Worm (Caenorhabditis elegans) whole organism, young adult: Measurements from ENCODE around the gene F48E8.3.
A peak's percentile ranks its signal among the peaks of the same experiment; 100 is the strongest.

ENCODE experiments used
- B0261.1 ChIP-seq: sonication (generic microtip); optimal IDR thresholded peaks from 2 replicates; lab custom pipeline; 2016; ENCODE audit warnings: mild to moderate bottlenecking, missing genetic modification characterization, moderate library complexity, missing compliant biosample characterization
- B0336.3 ChIP-seq: fragments of 200-800 bp; sonication (Bioruptor generic); IDR thresholded peaks from 2 replicates; pipeline ENCODE4 v1.3.6; 2022; ENCODE audit warnings: missing genetic modification characterization, missing compliant biosample characterization
- F10E7.11 ChIP-seq: sonication (generic microtip); optimal IDR thresholded peaks from 2 replicates; lab custom pipeline; 2017; ENCODE audit warnings: mild to moderate bottlenecking, missing genetic modification characterization, moderate library complexity, missing compliant biosample characterization
- F37B4.10 ChIP-seq: fragments of 200-800 bp; sonication (Bioruptor generic); IDR thresholded peaks from 2 replicates; pipeline ENCODE4 v1.3.6; 2022; ENCODE audit warnings: missing genetic modification characterization, missing compliant biosample characterization
- F39B2.1 ChIP-seq: fragments of 200-800 bp; sonication (Bioruptor generic); IDR thresholded peaks from 2 replicates; pipeline ENCODE4 v1.3.6; 2022; ENCODE audit warnings: missing genetic modification reagents, missing genetic modification characterization, missing compliant biosample characterization
- F52B5.7 ChIP-seq: sonication (generic microtip); optimal IDR thresholded peaks from 2 replicates; lab custom pipeline; 2016; ENCODE audit warnings: mild to moderate bottlenecking, missing genetic modification characterization, missing compliant biosample characterization
- F57C9.4 ChIP-seq: sonication (generic microtip); optimal IDR thresholded peaks from 2 replicates; lab custom pipeline; 2017; ENCODE audit warnings: mild to moderate bottlenecking, missing genetic modification characterization, missing compliant biosample characterization
- T26A5.8 ChIP-seq: sonication (generic microtip); optimal IDR thresholded peaks from 2 replicates; lab custom pipeline; 2016; ENCODE audit warnings: missing genetic modification characterization, missing compliant biosample characterization
- Y67H2A.10 ChIP-seq: fragments of 200-800 bp; sonication (Bioruptor generic); conservative IDR thresholded peaks from 2 replicates; pipeline ENCODE4 v1.3.6; 2022; ENCODE audit warnings: missing genetic modification reagents, missing genetic modification characterization, missing compliant biosample characterization
- ZK185.1 ChIP-seq: sonication (generic microtip); optimal IDR thresholded peaks from 2 replicates; lab custom pipeline; 2016; ENCODE audit warnings: mild to moderate bottlenecking, missing genetic modification characterization, missing compliant biosample characterization; ENCODE audit not compliant: poor library complexity, severe bottlenecking
- aptf-2 ChIP-seq: fragments of 200-800 bp; sonication (Bioruptor generic); conservative IDR thresholded peaks from 2 replicates; pipeline ENCODE4 v1.3.6; 2022; ENCODE audit warnings: missing genetic modification reagents, missing genetic modification characterization, missing compliant biosample characterization
- atf-7 ChIP-seq: sonication (generic microtip); optimal IDR thresholded peaks from 2 replicates; lab custom pipeline; 2017; ENCODE audit warnings: mild to moderate bottlenecking, missing genetic modification characterization, missing compliant biosample characterization
- bed-1 ChIP-seq: fragments of 200-800 bp; sonication (Bioruptor generic); IDR thresholded peaks from 2 replicates; pipeline ENCODE4 v1.3.6; 2022; ENCODE audit warnings: missing genetic modification reagents, missing genetic modification characterization, missing compliant biosample characterization
- ccch-3 ChIP-seq: fragments of 200-800 bp; sonication (Bioruptor generic); optimal IDR thresholded peaks from 2 replicates; lab custom pipeline; 2018; ENCODE audit warnings: mild to moderate bottlenecking, missing genetic modification characterization, missing compliant biosample characterization
- cebp-1 ChIP-seq, 2 experiments: fragments of 200-800 bp in 1 of 2; sonication (Bioruptor generic) in 1 of 2; sonication (generic microtip) in 1 of 2; IDR thresholded peaks in 1 of 2; optimal IDR thresholded peaks in 1 of 2; 2 replicates each; pipeline versions ENCODE4 v1.3.6 to Lab custom; 2017 to 2022; ENCODE audit warnings: missing compliant biosample characterization in 2 of 2, missing genetic modification characterization in 2 of 2, mild to moderate bottlenecking in 1 of 2, missing genetic modification reagents in 1 of 2, moderate library complexity in 1 of 2
- ceh-100 ChIP-seq: fragments of 200-800 bp; sonication (Bioruptor generic); IDR thresholded peaks from 2 replicates; pipeline ENCODE4 v1.3.6; 2022; ENCODE audit warnings: missing genetic modification reagents, missing genetic modification characterization, missing compliant biosample characterization
- ceh-79 ChIP-seq: sonication (generic microtip); optimal IDR thresholded peaks from 2 replicates; lab custom pipeline; 2017; ENCODE audit warnings: mild to moderate bottlenecking, missing genetic modification characterization, missing compliant biosample characterization
- dpl-1 ChIP-seq: fragments of 150-350 bp; optimal IDR thresholded peaks from 2 replicates; lab custom pipeline; 2014; ENCODE audit warnings: missing biosample characterization, missing genetic modification reagents, missing genetic modification characterization
- efl-1 ChIP-seq: fragments of 150-350 bp; optimal IDR thresholded peaks from 2 replicates; lab custom pipeline; 2014; ENCODE audit warnings: missing biosample characterization, missing genetic modification reagents, missing genetic modification characterization
- egl-18 ChIP-seq: fragments of 200-800 bp; sonication (Bioruptor generic); IDR thresholded peaks from 2 replicates; pipeline ENCODE4 v1.3.6; 2022; ENCODE audit warnings: missing genetic modification reagents, missing genetic modification characterization, missing compliant biosample characterization
- egrh-3 ChIP-seq: fragments of 200-800 bp; sonication (Bioruptor generic); IDR thresholded peaks from 2 replicates; pipeline ENCODE4 v1.3.6; 2022; ENCODE audit warnings: missing genetic modification reagents, missing genetic modification characterization, missing compliant biosample characterization
- ekl-4 ChIP-seq: fragments of 200-800 bp; sonication (Bioruptor generic); IDR thresholded peaks from 2 replicates; pipeline ENCODE4 v1.3.6; 2022; ENCODE audit warnings: missing genetic modification reagents, missing genetic modification characterization, missing compliant biosample characterization
- fkh-3 ChIP-seq: sonication (generic microtip); optimal IDR thresholded peaks from 2 replicates; lab custom pipeline; 2016; ENCODE audit warnings: mild to moderate bottlenecking, missing genetic modification characterization, missing compliant biosample characterization
- hlh-26 ChIP-seq: fragments of 200-800 bp; sonication (Bioruptor generic); conservative IDR thresholded peaks from 2 replicates; pipeline ENCODE4 v1.3.6; 2022; ENCODE audit warnings: missing genetic modification reagents, missing genetic modification characterization, missing compliant biosample characterization
- hmg-1.2 ChIP-seq: fragments of 200-800 bp; sonication (Bioruptor generic); IDR thresholded peaks from 2 replicates; pipeline ENCODE4 v1.3.6; 2022; ENCODE audit warnings: missing genetic modification reagents, missing genetic modification characterization, missing compliant biosample characterization
- let-607 ChIP-seq, 2 experiments: fragments of 200-800 bp in 1 of 2; sonication (Bioruptor generic) in 1 of 2; sonication (generic microtip) in 1 of 2; optimal IDR thresholded peaks; 2 replicates each; lab custom pipeline; 2016 to 2018; ENCODE audit warnings: mild to moderate bottlenecking in 2 of 2, missing compliant biosample characterization in 2 of 2, missing genetic modification characterization in 2 of 2, moderate library complexity in 2 of 2, missing genotype in 1 of 2
- lin-26 ChIP-seq: fragments of 200-800 bp; sonication (Bioruptor generic); IDR thresholded peaks from 2 replicates; pipeline ENCODE4 v1.3.6; 2022; ENCODE audit warnings: missing genetic modification reagents, missing genetic modification characterization, missing compliant biosample characterization
- lsl-1 ChIP-seq: fragments of 200-800 bp; sonication (Bioruptor generic); optimal IDR thresholded peaks from 2 replicates; lab custom pipeline; 2018; ENCODE audit warnings: mild to moderate bottlenecking, missing genetic modification characterization, moderate library complexity, missing compliant biosample characterization
- madf-3 ChIP-seq: fragments of 200-800 bp; sonication (Bioruptor generic); IDR thresholded peaks from 2 replicates; pipeline ENCODE4 v1.3.6; 2022; ENCODE audit warnings: missing genetic modification reagents, missing genetic modification characterization, missing compliant biosample characterization
- madf-6 ChIP-seq: fragments of 200-800 bp; sonication (Bioruptor generic); IDR thresholded peaks from 2 replicates; pipeline ENCODE4 v1.3.6; 2022; ENCODE audit warnings: missing genetic modification reagents, missing genetic modification characterization, missing compliant biosample characterization
- mcd-1 ChIP-seq: fragments of 200-800 bp; sonication (Bioruptor generic); IDR thresholded peaks from 2 replicates; pipeline ENCODE4 v1.3.6; 2022; ENCODE audit warnings: missing genetic modification reagents, missing genetic modification characterization, missing compliant biosample characterization
- mel-28 ChIP-seq: sonication (generic microtip); optimal IDR thresholded peaks from 2 replicates; lab custom pipeline; 2016; ENCODE audit warnings: borderline replicate concordance, mild to moderate bottlenecking, missing genetic modification characterization, missing compliant biosample characterization
- mxl-1 ChIP-seq: sonication (generic microtip); optimal IDR thresholded peaks from 2 replicates; lab custom pipeline; 2016; ENCODE audit warnings: missing genetic modification characterization, missing compliant biosample characterization
- nfyb-1 ChIP-seq: fragments of 200-800 bp; sonication (Bioruptor generic); IDR thresholded peaks from 2 replicates; pipeline ENCODE4 v1.3.6; 2022; ENCODE audit warnings: missing genetic modification reagents, missing genetic modification characterization, missing compliant biosample characterization
- nhr-179 ChIP-seq: sonication (generic microtip); optimal IDR thresholded peaks from 2 replicates; lab custom pipeline; 2016; ENCODE audit warnings: mild to moderate bottlenecking, missing genetic modification characterization, missing compliant biosample characterization
- nhr-90 ChIP-seq: sonication (generic microtip); optimal IDR thresholded peaks from 2 replicates; lab custom pipeline; 2016; ENCODE audit warnings: missing genotype, mild to moderate bottlenecking, missing genetic modification characterization, missing compliant biosample characterization
- pha-4 ChIP-seq: fragments of 150-350 bp; sonication (generic microtip); optimal IDR thresholded peaks from 2 replicates; lab custom pipeline; 2014; ENCODE audit warnings: missing biosample characterization, missing genetic modification reagents, missing genetic modification characterization
- snpc-4 ChIP-seq, 5 experiments: fragments of 150-350 bp in 1 of 5; sonication (generic microtip) in 4 of 5; optimal IDR thresholded peaks; 2 replicates each; lab custom pipeline; 2014 to 2018; ENCODE audit warnings: missing genetic modification characterization in 5 of 5, missing biosample characterization in 3 of 5, antibody characterized with exemption in 2 of 5, mild to moderate bottlenecking in 2 of 5, missing compliant biosample characterization in 2 of 5, missing genotype in 2 of 5, moderate library complexity in 2 of 5, missing genetic modification reagents in 1 of 5
- sptf-2 ChIP-seq: fragments of 200-800 bp; sonication (Bioruptor generic); optimal IDR thresholded peaks from 2 replicates; lab custom pipeline; 2018; ENCODE audit warnings: mild to moderate bottlenecking, missing genetic modification characterization, missing compliant biosample characterization
- tlf-1 ChIP-seq: fragments of 200-800 bp; sonication (Bioruptor generic); optimal IDR thresholded peaks from 2 replicates; lab custom pipeline; 2018; ENCODE audit warnings: mild to moderate bottlenecking, missing genetic modification characterization, missing compliant biosample characterization
- xnd-1 ChIP-seq: sonication (generic microtip); optimal IDR thresholded peaks from 2 replicates; lab custom pipeline; 2016; ENCODE audit warnings: missing genotype, missing genetic modification reagents, missing genetic modification characterization, missing compliant biosample characterization
- zfh-2 ChIP-seq: fragments of 200-800 bp; sonication (Bioruptor generic); conservative IDR thresholded peaks from 2 replicates; pipeline ENCODE4 v1.3.6; 2022; ENCODE audit warnings: missing genetic modification reagents, missing genetic modification characterization, missing compliant biosample characterization
- ztf-25 ChIP-seq: fragments of 200-800 bp; sonication (Bioruptor generic); IDR thresholded peaks from 2 replicates; pipeline ENCODE4 v1.3.6; 2022; ENCODE audit warnings: missing genetic modification reagents, missing genetic modification characterization, missing compliant biosample characterization
- ztf-3 ChIP-seq: fragments of 200-800 bp; sonication (Bioruptor generic); optimal IDR thresholded peaks from 2 replicates; lab custom pipeline; 2018; ENCODE audit warnings: mild to moderate bottlenecking, missing genetic modification characterization, missing compliant biosample characterization

The F48E8.3 gene

DNA sequence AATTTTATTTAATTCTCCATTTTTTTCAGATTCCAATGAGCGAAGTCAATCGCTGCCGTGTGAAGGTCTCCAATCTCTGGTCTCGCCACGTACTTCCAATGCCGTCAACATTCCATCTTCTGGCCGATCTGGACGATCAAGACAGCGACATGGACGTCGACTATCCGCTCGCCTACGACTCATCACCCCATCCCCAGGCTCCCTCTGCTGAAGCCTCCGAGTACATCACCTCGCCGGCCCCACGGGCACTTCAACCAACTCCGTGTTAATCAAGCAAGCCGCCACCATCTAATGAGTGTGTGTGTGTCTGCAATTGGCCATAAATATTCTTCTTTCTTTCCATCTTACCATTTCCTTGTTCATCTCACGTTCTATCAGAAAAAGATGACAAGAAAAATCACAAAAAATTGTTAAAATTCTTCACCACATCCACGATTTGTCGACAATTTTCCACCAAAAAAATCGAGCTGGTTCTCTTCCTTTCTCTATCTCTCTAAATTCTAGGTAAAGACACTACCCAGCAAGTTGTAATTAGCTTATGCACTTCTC is 44.4 kb downstream of the F48E8.3 start:
- TF ChIP-seq hlh-26 (GFP tag; lab: Robert Waterston, UW) (no peak), zfh-2 (peak; percentile 69), hmg-1.2 (GFP tag; lab: Robert Waterston, UW) (0 out of 2 replicates have a peak, but pooled peaks have one; percentile 6), pha-4 (tag; lab: Kevin White, UChicago) (no peak), ccch-3 (GFP tag; lab: Kevin White, UChicago) (no peak), mcd-1 (0 out of 2 replicates have a peak, but pooled peaks have one; percentile 6), ceh-100 (peak; percentile 26; the same call in 1 of the 2 replicates)

DNA sequence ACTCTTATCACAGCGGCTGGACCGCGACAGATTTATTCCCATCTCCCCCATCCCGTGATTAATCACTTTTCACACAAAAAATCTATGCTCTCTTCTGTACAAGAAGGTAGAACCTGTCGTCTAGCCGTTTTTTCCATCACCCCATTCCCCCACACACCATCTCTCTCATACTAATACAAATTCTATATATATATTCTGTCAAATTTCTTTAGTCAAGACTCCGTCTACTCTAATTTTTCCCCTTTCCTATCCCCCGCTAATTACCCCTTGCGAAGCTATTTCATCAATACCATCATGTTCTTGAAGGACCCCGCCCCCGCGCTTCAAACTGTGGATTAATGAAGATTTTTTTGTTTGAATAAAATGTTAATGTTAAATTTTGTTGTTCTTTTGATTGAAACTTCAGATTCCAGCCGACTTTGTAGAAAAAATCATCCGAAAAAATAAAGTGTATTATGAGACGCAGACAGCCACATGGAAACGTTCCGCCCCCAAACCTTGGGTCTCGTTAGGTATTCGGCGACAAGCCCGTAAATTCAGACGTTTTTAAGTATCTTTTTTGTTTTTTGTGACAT is 44.9 kb downstream of the F48E8.3 start:
- TF ChIP-seq madf-6 (GFP tag; lab: Robert Waterston, UW) (peak; percentile 46; the same call in 1 of the 2 replicates), lsl-1 (GFP tag; lab: Kevin White, UChicago) (no peak), lin-26 (0 out of 2 replicates have a peak, but pooled peaks have one; percentile 54), sptf-2 (GFP tag; lab: Kevin White, UChicago) (no peak), let-607 (tag; optimal IDR thresholded peaks at IDR 0.05; lab: Kevin White, UChicago) (peak in 1 of 2 experiments; percentile 49), T26A5.8 (tag; lab: Kevin White, UChicago) (no peak), atf-7 (tag; lab: Kevin White, UChicago) (peak; percentile 67), B0261.1 (tag; lab: Kevin White, UChicago) (no peak), ZK185.1 (tag; lab: Kevin White, UChicago) (peak; percentile 35), cebp-1 (GFP tag; IDR thresholded peaks at IDR 0.05; lab: Robert Waterston, UW) (no peak), cebp-1 (tag; optimal IDR thresholded peaks at IDR 0.05; lab: Kevin White, UChicago) (no peak), bed-1 (GFP tag; lab: Robert Waterston, UW) (no peak), egrh-3 (GFP tag; lab: Robert Waterston, UW) (peak; percentile 4; the same call in 1 of the 2 replicates), ztf-3 (GFP tag; lab: Kevin White, UChicago) (peak; percentile 48), F37B4.10 (GFP tag; lab: Robert Waterston, UW) (no peak), F10E7.11 (peak; percentile 65), ceh-79 (tag; lab: Kevin White, UChicago) (peak; percentile 81), ekl-4 (GFP tag; lab: Robert Waterston, UW) (peak; percentile 85), mxl-1 (tag; lab: Kevin White, UChicago) (no peak), efl-1 (GFP tag; lab: Kevin White, UChicago) (no peak), ztf-25 (GFP tag; lab: Robert Waterston, UW) (no peak), pha-4 (tag; lab: Kevin White, UChicago) (no peak), xnd-1 (no peak), B0336.3 (GFP tag; lab: Robert Waterston, UW) (peak; percentile 75), F39B2.1 (GFP tag; lab: Robert Waterston, UW) (no peak), nhr-179 (tag; lab: Kevin White, UChicago) (peak; percentile 63), F52B5.7 (no peak), nhr-90 (tag; lab: Kevin White, UChicago) (peak; percentile 52), egl-18 (GFP tag; lab: Robert Waterston, UW) (no peak), nfyb-1 (GFP tag; lab: Robert Waterston, UW) (peak; percentile 73; the same call in 1 of the 2 replicates), fkh-3 (tag; lab: Kevin White, UChicago) (peak; percentile 37), aptf-2 (GFP tag; lab: Robert Waterston, UW) (no peak), F57C9.4 (tag; lab: Kevin White, UChicago) (peak; percentile 52), dpl-1 (no peak), snpc-4 (GFP tag; optimal IDR thresholded peaks at IDR 0.05; lab: Kevin White, UChicago) (no peak), snpc-4 (tag; optimal IDR thresholded peaks at IDR 0.05; lab: Kevin White, UChicago) (peak in 1 of 4 experiments; percentile 12), ccch-3 (GFP tag; lab: Kevin White, UChicago) (no peak), mel-28 (tag; lab: Kevin White, UChicago) (no peak), madf-3 (GFP tag; lab: Robert Waterston, UW) (no peak), tlf-1 (peak; percentile 1), Y67H2A.10 (GFP tag; lab: Robert Waterston, UW) (no peak)
